Worm (Caenorhabditis elegans): ENCODE results near the gene H40L08.1.

The H40L08.1 gene

DNA sequence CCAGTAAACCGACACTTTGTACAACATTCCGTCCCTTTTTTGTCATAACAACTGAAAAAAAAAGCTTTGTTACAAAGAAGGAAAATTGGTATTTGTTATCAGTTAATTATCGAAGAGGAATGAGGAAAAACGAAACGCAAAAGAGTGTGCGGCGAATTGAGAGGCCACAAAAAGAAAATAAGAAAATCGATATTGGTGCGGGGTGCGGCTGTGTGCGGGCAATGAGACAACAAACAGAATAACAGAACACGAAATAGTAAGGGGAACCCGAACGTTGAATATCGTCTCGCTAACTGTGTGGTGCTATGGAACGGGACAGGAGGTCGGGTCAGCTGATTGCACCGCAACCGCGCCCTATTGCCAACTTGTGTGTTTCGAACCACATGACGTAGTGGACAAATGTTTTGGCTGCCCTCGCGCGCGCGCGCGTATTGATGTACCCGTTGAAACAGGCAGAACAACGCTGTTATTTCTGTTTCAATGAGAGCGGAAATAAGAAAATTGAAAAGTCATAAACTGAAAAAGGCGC is 43.3 kb downstream of the H40L08.1 start, which contains the start of gene C18B12.4 (continued):
- TF ChIP-seq nfya-2 (GFP tag; IDR thresholded peaks at IDR 0.05) (no peak), ceh-79 (tag; optimal IDR thresholded peaks at IDR 0.05) (no peak), let-607 (tag; optimal IDR thresholded peaks at IDR 0.05) (peak; percentile 25 to 58), Y56A3A.18 (GFP tag; IDR thresholded peaks at IDR 0.05) (peak; percentile 39; the same call in 1 of the 2 replicates), ztf-26 (tag; optimal IDR thresholded peaks at IDR 0.05) (peak; percentile 93), F57A8.1 (GFP tag; optimal IDR thresholded peaks at IDR 0.05) (no peak), rcor-1 (GFP tag; IDR thresholded peaks at IDR 0.05) (peak; percentile 75), snpc-1.3 (tag; optimal IDR thresholded peaks at IDR 0.05; ENCODE audit: insufficient read depth) (no peak), efl-1 (GFP tag; optimal IDR thresholded peaks at IDR 0.05) (peak; percentile 60), aptf-2 (GFP tag; conservative IDR thresholded peaks at IDR 0.05) (no peak), hlh-26 (GFP tag; conservative IDR thresholded peaks at IDR 0.05) (no peak), tbx-9 (tag; optimal IDR thresholded peaks at IDR 0.05; ENCODE audit: borderline replicate concordance) (no peak), rec-8 (tag; optimal IDR thresholded peaks at IDR 0.05) (no peak), repo-1 (tag; optimal IDR thresholded peaks at IDR 0.05) (peak; percentile 36), bed-2 (GFP tag; IDR thresholded peaks at IDR 0.05) (peak; percentile 74), C17E4.6 (GFP tag; IDR thresholded peaks at IDR 0.05) (no peak), lin-40 (tag; optimal IDR thresholded peaks at IDR 0.05) (peak; percentile 85), K12H6.12 (tag; optimal IDR thresholded peaks at IDR 0.05) (peak; percentile 89), B0261.1 (tag; optimal IDR thresholded peaks at IDR 0.05) (peak; percentile 6), F22D6.2 (tag; optimal IDR thresholded peaks at IDR 0.05) (no peak), snpc-3.4 (tag; optimal IDR thresholded peaks at IDR 0.05) (no peak), ceh-91 (GFP tag; IDR thresholded peaks at IDR 0.05) (no peak), madf-8 (GFP tag; conservative IDR thresholded peaks at IDR 0.05) (peak; percentile 55), akir-1 (GFP tag; optimal IDR thresholded peaks at IDR 0.05) (no peak), Y95B8A.8 (GFP tag; IDR thresholded peaks at IDR 0.05) (0 out of 2 replicates have a peak, but pooled peaks have one; percentile 30), hmg-20 (GFP tag; IDR thresholded peaks at IDR 0.05) (no peak), bed-1 (GFP tag; IDR thresholded peaks at IDR 0.05) (no peak), nhr-90 (tag; optimal IDR thresholded peaks at IDR 0.05) (peak; percentile 46), xnd-1 (tag; optimal IDR thresholded peaks at IDR 0.05) (no peak), sptf-2 (GFP tag; optimal IDR thresholded peaks at IDR 0.05) (no peak), tbp1 (GFP tag; optimal IDR thresholded peaks at IDR 0.05) (peak; percentile 65), zfh-2 (GFP tag; conservative IDR thresholded peaks at IDR 0.05) (peak; percentile 98), mel-28 (tag; optimal IDR thresholded peaks at IDR 0.05; ENCODE audit: borderline replicate concordance) (no peak), hmg-1.2 (GFP tag; IDR thresholded peaks at IDR 0.05) (peak; percentile 63), Y53F4B.3 (GFP tag; IDR thresholded peaks at IDR 0.05) (no peak), lsl-1 (GFP tag; optimal IDR thresholded peaks at IDR 0.05) (no peak), lag-1 (GFP tag; IDR thresholded peaks at IDR 0.05) (no peak), Y53G8AR.9 (GFP tag; conservative IDR thresholded peaks at IDR 0.05) (no peak; the same call in 1 of the 2 replicates), egl-18 (GFP tag; IDR thresholded peaks at IDR 0.05) (no peak), him-1 (tag; optimal IDR thresholded peaks at IDR 0.05) (no peak), zim-3 (tag; optimal IDR thresholded peaks at IDR 0.05) (no peak), mes-4 (tag; optimal IDR thresholded peaks at IDR 0.05) (no peak), sdz-38 (tag; optimal IDR thresholded peaks at IDR 0.05) (no peak), F39B2.1 (GFP tag; IDR thresholded peaks at IDR 0.05) (no peak), egrh-3 (GFP tag; IDR thresholded peaks at IDR 0.05) (no peak; the same call in 1 of the 2 replicates), F55B11.4 (tag; optimal IDR thresholded peaks at IDR 0.05; ENCODE audit: borderline replicate concordance, insufficient read depth) (no peak), attf-3 (GFP tag; conservative IDR thresholded peaks at IDR 0.05) (peak; percentile 70)
